Fruit fly (Drosophila melanogaster): ENCODE measurements around the gene Hex-t1.

Gene Hex-t1

dm6 chr3R:26436540-26436939 lies 12.3 kb upstream of the Hex-t1 start (continued):
- peak; percentile 46 for TF ChIP-seq CG3919 (GFP tag; optimal IDR thresholded peaks at IDR 0.05)
- peak; percentile 70 for TF ChIP-seq CG31627 (GFP tag; optimal IDR thresholded peaks at IDR 0.05)
- TF ChIP-seq CG11762 (GFP tag; optimal IDR thresholded peaks at IDR 0.05; ENCODE audit: insufficient read depth): peak; percentile 14
- TF ChIP-seq CG10669 (GFP tag; optimal IDR thresholded peaks at IDR 0.05): peak; percentile 31
- TF ChIP-seq dsx (GFP tag; optimal IDR thresholded peaks at IDR 0.05; ENCODE audit: poor library complexity, severe bottlenecking): no peak
- peak; percentile 57 for TF ChIP-seq topi (GFP tag; optimal IDR thresholded peaks at IDR 0.05)
- TF ChIP-seq CG7368 (GFP tag; optimal IDR thresholded peaks at IDR 0.05): no peak
- TF ChIP-seq CG3032 (tag; optimal IDR thresholded peaks at IDR 0.05): peak; percentile 1
- peak; percentile 65 for TF ChIP-seq cyc (GFP tag; optimal IDR thresholded peaks at IDR 0.05)
- peak; percentile 57 for TF ChIP-seq OdsH (GFP tag; optimal IDR thresholded peaks at IDR 0.05)
- TF ChIP-seq dac (GFP tag; optimal IDR thresholded peaks at IDR 0.05): peak; percentile 29
- no peak for TF ChIP-seq CG8632 (GFP tag; optimal IDR thresholded peaks at IDR 0.05)
- TF ChIP-seq Eip93F (GFP tag; optimal IDR thresholded peaks at IDR 0.05): no peak
- TF ChIP-seq CG1621 (tag; optimal IDR thresholded peaks at IDR 0.05): peak; percentile 25
- TF ChIP-seq CG16779 (tag; optimal IDR thresholded peaks at IDR 0.05): no peak
- TF ChIP-seq CG6163 (GFP tag; IDR thresholded peaks at IDR 0.05): peak; percentile 65; the same call in 2 of the 3 replicates
- peak; percentile 30 for TF ChIP-seq CG34406 (GFP tag; optimal IDR thresholded peaks at IDR 0.05)
- no peak for TF ChIP-seq Hr38 (GFP tag; optimal IDR thresholded peaks at IDR 0.05)
- TF ChIP-seq Hr4 (GFP tag; optimal IDR thresholded peaks at IDR 0.05): peak; percentile 77

DNA sequence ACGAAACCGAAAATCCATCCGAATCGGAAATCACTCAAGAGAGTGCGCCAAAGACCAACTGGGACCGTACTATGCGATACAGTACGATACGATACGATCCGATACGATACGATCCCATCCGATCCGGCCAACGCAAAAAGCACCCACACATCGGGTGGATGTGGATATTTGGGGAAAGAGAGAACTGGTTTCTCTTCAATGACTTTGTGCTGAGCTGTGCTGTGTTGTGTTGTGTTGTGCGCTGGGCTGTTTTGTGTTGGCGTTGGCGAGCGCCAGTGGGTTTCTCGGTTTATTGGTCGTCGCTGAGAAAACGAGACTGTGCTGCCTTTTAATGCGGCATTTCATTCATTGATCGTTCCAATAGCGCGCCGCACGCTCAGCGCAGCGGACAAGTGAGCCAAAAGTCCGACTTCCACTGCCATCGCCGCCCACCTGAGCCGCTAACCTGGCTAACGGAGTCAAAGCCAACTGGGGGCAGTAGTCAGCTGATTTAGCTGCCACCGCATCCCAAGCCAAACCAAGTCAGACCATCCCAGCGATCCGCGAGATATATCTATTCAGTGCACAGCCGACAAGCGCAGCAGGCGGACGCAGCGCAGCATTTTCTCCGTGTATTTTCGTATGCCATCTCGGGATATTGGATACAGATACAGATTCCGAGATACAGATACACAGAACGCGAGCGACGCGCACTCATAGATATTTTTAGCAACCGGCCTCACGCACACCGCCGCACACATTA lies 8.3 kb upstream of the Hex-t1 start, which contains the start of gene tx:
tx (plus strand) TSS at position 324 of the 742 bp plus-strand sequence.
- peak; percentile 73 for TF ChIP-seq Blimp-1 (GFP tag; optimal IDR thresholded peaks at IDR 0.05)
- no peak for TF ChIP-seq CG8319 (GFP tag; optimal IDR thresholded peaks at IDR 0.05)
- no peak for TF ChIP-seq acj6 (GFP tag; optimal IDR thresholded peaks at IDR 0.05)
- TF ChIP-seq eg (GFP tag; IDR thresholded peaks at IDR 0.05): peak; percentile 38; the same call in 2 of the 3 replicates
- peak in 1 of 2 experiments; percentile 2 for TF ChIP-seq ss (GFP tag; optimal IDR thresholded peaks at IDR 0.05)
- TF ChIP-seq CG16779 (tag; optimal IDR thresholded peaks at IDR 0.05): no peak
- no peak for TF ChIP-seq fd85E (GFP tag; optimal IDR thresholded peaks at IDR 0.05)
- TF ChIP-seq esn (GFP tag; optimal IDR thresholded peaks at IDR 0.05): no peak
- no peak for TF ChIP-seq Ets21C (GFP tag; optimal IDR thresholded peaks at IDR 0.05)
- no peak for TF ChIP-seq dsx (GFP tag; optimal IDR thresholded peaks at IDR 0.05; ENCODE audit: poor library complexity, severe bottlenecking)
- no peak for TF ChIP-seq dac (GFP tag; optimal IDR thresholded peaks at IDR 0.05)
- TF ChIP-seq Eip78C (GFP tag): peak; percentile 72
- TF ChIP-seq Sox15 (GFP tag; optimal IDR thresholded peaks at IDR 0.05): no peak
- TF ChIP-seq Ets96B (tag; optimal IDR thresholded peaks at IDR 0.05): no peak
- TF ChIP-seq net (GFP tag; optimal IDR thresholded peaks at IDR 0.05): no peak
- TF ChIP-seq Lpt (GFP tag; optimal IDR thresholded peaks at IDR 0.05): peak; percentile 10
- TF ChIP-seq CG3919 (GFP tag; optimal IDR thresholded peaks at IDR 0.05): peak; percentile 8
- peak; percentile 16 for TF ChIP-seq CG6276 (GFP tag; optimal IDR thresholded peaks at IDR 0.05)
- peak; percentile 75 for TF ChIP-seq CG6854 (GFP tag; optimal IDR thresholded peaks at IDR 0.05)
- no peak for TF ChIP-seq CG34406 (GFP tag; optimal IDR thresholded peaks at IDR 0.05)
- TF ChIP-seq cyc (GFP tag; optimal IDR thresholded peaks at IDR 0.05): no peak
- TF ChIP-seq CG6808 (GFP tag; optimal IDR thresholded peaks at IDR 0.05): peak; percentile 18
- TF ChIP-seq lz (GFP tag; optimal IDR thresholded peaks at IDR 0.05): no peak
- no peak for TF ChIP-seq CG8632 (GFP tag; optimal IDR thresholded peaks at IDR 0.05)
- TF ChIP-seq CG9139 (GFP tag; optimal IDR thresholded peaks at IDR 0.05): no peak
- no peak for TF ChIP-seq CG8119 (GFP tag; IDR thresholded peaks at IDR 0.05)
- TF ChIP-seq fd59A (GFP tag; optimal IDR thresholded peaks at IDR 0.05): no peak
- TF ChIP-seq CG1621 (tag; optimal IDR thresholded peaks at IDR 0.05): peak; percentile 41
- no peak for TF ChIP-seq CG6163 (GFP tag; IDR thresholded peaks at IDR 0.05)
- TF ChIP-seq topi (GFP tag; optimal IDR thresholded peaks at IDR 0.05): no peak
- no peak for TF ChIP-seq vri (GFP tag; optimal IDR thresholded peaks at IDR 0.05)
- TF ChIP-seq svp (GFP tag): no peak
- peak; percentile 15 for TF ChIP-seq CG32006 (GFP tag; optimal IDR thresholded peaks at IDR 0.05)
- no peak for TF ChIP-seq CG10631 (GFP tag; optimal IDR thresholded peaks at IDR 0.05)
- TF ChIP-seq pdm3 (GFP tag; optimal IDR thresholded peaks at IDR 0.05): no peak
- TF ChIP-seq Hr39 (GFP tag; optimal IDR thresholded peaks at IDR 0.05): no peak
